Worm (Caenorhabditis elegans) whole organism, L2 larva: ENCODE data around the gene C40H1.7.

Source experiments
- F13H6.1 ChIP-seq: sonication (generic microtip); optimal IDR thresholded peaks from 2 replicates; lab custom pipeline; 2016; ENCODE audit warnings: missing genetic modification characterization, missing compliant biosample characterization
- R02D3.7 ChIP-seq: fragments of 150-350 bp; optimal IDR thresholded peaks from 2 replicates; lab custom pipeline; 2014; ENCODE audit warnings: missing biosample characterization, missing genetic modification characterization
- ZK546.5 ChIP-seq: sonication (generic microtip); optimal IDR thresholded peaks from 2 replicates; lab custom pipeline; 2017; ENCODE audit warnings: missing biosample characterization, missing genetic modification characterization
- alr-1 ChIP-seq: fragments of 150-350 bp; optimal IDR thresholded peaks from 2 replicates; lab custom pipeline; 2014; ENCODE audit warnings: missing biosample characterization, missing genetic modification characterization
- aly-2 ChIP-seq: fragments of 150-350 bp; optimal IDR thresholded peaks from 2 replicates; lab custom pipeline; 2014; ENCODE audit warnings: missing biosample characterization, missing genetic modification characterization
- blmp-1 ChIP-seq: sonication (generic microtip); optimal IDR thresholded peaks from 2 replicates; lab custom pipeline; 2017; ENCODE audit warnings: missing genetic modification characterization, mild to moderate bottlenecking, missing compliant biosample characterization, antibody characterized with exemption, moderate library complexity; ENCODE audit not compliant: insufficient read depth
- ceh-16 ChIP-seq: fragments of 150-350 bp; optimal IDR thresholded peaks from 2 replicates; lab custom pipeline; 2014; ENCODE audit warnings: missing biosample characterization, missing genetic modification characterization
- ceh-82 ChIP-seq: fragments of 150-350 bp; optimal IDR thresholded peaks from 2 replicates; lab custom pipeline; 2014; ENCODE audit warnings: missing biosample characterization, missing genetic modification characterization
- crh-2 ChIP-seq: sonication (generic microtip); optimal IDR thresholded peaks from 2 replicates; lab custom pipeline; 2017; ENCODE audit warnings: missing biosample characterization, missing genetic modification characterization
- dmd-4 ChIP-seq: sonication (generic microtip); optimal IDR thresholded peaks from 2 replicates; lab custom pipeline; 2017; ENCODE audit warnings: missing biosample characterization, missing genetic modification characterization
- egl-27 ChIP-seq: sonication (generic microtip); optimal IDR thresholded peaks from 3 replicates; lab custom pipeline; 2017; ENCODE audit warnings: missing biosample characterization, missing genetic modification reagents, missing genetic modification characterization
- elt-1 ChIP-seq: fragments of 150-350 bp; optimal IDR thresholded peaks from 2 replicates; lab custom pipeline; 2014; ENCODE audit warnings: missing biosample characterization, missing genetic modification characterization
- elt-3 ChIP-seq: sonication (generic microtip); optimal IDR thresholded peaks from 2 replicates; lab custom pipeline; 2017; ENCODE audit warnings: missing biosample characterization, missing genetic modification characterization
- fos-1 ChIP-seq: fragments of 150-350 bp; optimal IDR thresholded peaks from 2 replicates; lab custom pipeline; 2014; ENCODE audit warnings: missing biosample characterization, missing genetic modification characterization
- gmeb-1 ChIP-seq: fragments of 150-350 bp; optimal IDR thresholded peaks from 2 replicates; lab custom pipeline; 2014; ENCODE audit warnings: missing biosample characterization, missing genetic modification characterization
- lsy-2 ChIP-seq, 2 experiments: fragments of 150-350 bp in 1 of 2; sonication (generic microtip) in 1 of 2; optimal IDR thresholded peaks; 2 replicates each; lab custom pipeline; 2014 to 2017; ENCODE audit warnings: missing biosample characterization in 2 of 2, missing genetic modification characterization in 2 of 2
- mab-5 ChIP-seq: fragments of 150-350 bp; optimal IDR thresholded peaks from 2 replicates; lab custom pipeline; 2014; ENCODE audit warnings: missing biosample characterization, missing genetic modification characterization
- mbf-1 ChIP-seq: sonication (generic microtip); optimal IDR thresholded peaks from 2 replicates; lab custom pipeline; 2017; ENCODE audit warnings: missing biosample characterization, missing genetic modification characterization
- nhr-10 ChIP-seq: sonication (generic microtip); optimal IDR thresholded peaks from 2 replicates; lab custom pipeline; 2017; ENCODE audit warnings: missing biosample characterization, missing genetic modification characterization
- nhr-11 ChIP-seq: fragments of 150-350 bp; optimal IDR thresholded peaks from 2 replicates; lab custom pipeline; 2014; ENCODE audit warnings: missing biosample characterization, missing genetic modification characterization
- nhr-12 ChIP-seq: fragments of 150-350 bp; optimal IDR thresholded peaks from 2 replicates; lab custom pipeline; 2014; ENCODE audit warnings: missing biosample characterization, missing genetic modification characterization
- nhr-129 ChIP-seq: fragments of 150-350 bp; optimal IDR thresholded peaks from 2 replicates; lab custom pipeline; 2014; ENCODE audit warnings: missing biosample characterization, missing genetic modification characterization
- nhr-21 ChIP-seq: fragments of 150-350 bp; optimal IDR thresholded peaks from 2 replicates; lab custom pipeline; 2014; ENCODE audit warnings: missing biosample characterization, missing genetic modification characterization
- nhr-25 ChIP-seq: fragments of 150-350 bp; sonication (generic microtip); optimal IDR thresholded peaks from 3 replicates; lab custom pipeline; 2014; ENCODE audit warnings: missing biosample characterization, missing genetic modification characterization
- nhr-6 ChIP-seq: fragments of 150-350 bp; optimal IDR thresholded peaks from 2 replicates; lab custom pipeline; 2014; ENCODE audit warnings: missing biosample characterization, missing genetic modification characterization
- nhr-77 ChIP-seq: fragments of 150-350 bp; optimal IDR thresholded peaks from 2 replicates; lab custom pipeline; 2014; ENCODE audit warnings: missing biosample characterization, missing genetic modification characterization
- peb-1 ChIP-seq: fragments of 150-350 bp; optimal IDR thresholded peaks from 2 replicates; lab custom pipeline; 2014; ENCODE audit warnings: missing biosample characterization, missing genetic modification characterization
- sem-4 ChIP-seq: fragments of 150-350 bp; optimal IDR thresholded peaks from 2 replicates; lab custom pipeline; 2014; ENCODE audit warnings: missing biosample characterization, missing genetic modification reagents, missing genetic modification characterization
- skn-1 ChIP-seq: sonication (generic microtip); optimal IDR thresholded peaks from 2 replicates; lab custom pipeline; 2017; ENCODE audit warnings: missing biosample characterization, missing genetic modification characterization
- sma-3 ChIP-seq: sonication (generic microtip); optimal IDR thresholded peaks from 2 replicates; lab custom pipeline; 2016; ENCODE audit warnings: missing genetic modification reagents, missing genetic modification characterization, missing compliant biosample characterization
- sma-9 ChIP-seq, 2 experiments: fragments of 150-350 bp in 1 of 2; sonication (generic microtip) in 1 of 2; optimal IDR thresholded peaks; 2 replicates each; lab custom pipeline; 2014 to 2016; ENCODE audit warnings: missing genetic modification characterization in 2 of 2, mild to moderate bottlenecking in 1 of 2, missing biosample characterization in 1 of 2, missing compliant biosample characterization in 1 of 2, missing genetic modification reagents in 1 of 2, moderate library complexity in 1 of 2
- snpc-4 ChIP-seq: fragments of 150-350 bp; optimal IDR thresholded peaks from 2 replicates; lab custom pipeline; 2014; ENCODE audit warnings: missing biosample characterization, missing genetic modification characterization
- zag-1 ChIP-seq: fragments of 150-350 bp; optimal IDR thresholded peaks from 2 replicates; lab custom pipeline; 2014; ENCODE audit warnings: missing biosample characterization, missing genetic modification characterization
- ztf-11 ChIP-seq: sonication (generic microtip); optimal IDR thresholded peaks from 2 replicates; lab custom pipeline; 2017; ENCODE audit warnings: missing biosample characterization, missing genetic modification characterization
- ztf-4 ChIP-seq: fragments of 150-350 bp; optimal IDR thresholded peaks from 2 replicates; lab custom pipeline; 2014; ENCODE audit warnings: missing biosample characterization, missing genetic modification characterization

The C40H1.7 gene

DNA sequence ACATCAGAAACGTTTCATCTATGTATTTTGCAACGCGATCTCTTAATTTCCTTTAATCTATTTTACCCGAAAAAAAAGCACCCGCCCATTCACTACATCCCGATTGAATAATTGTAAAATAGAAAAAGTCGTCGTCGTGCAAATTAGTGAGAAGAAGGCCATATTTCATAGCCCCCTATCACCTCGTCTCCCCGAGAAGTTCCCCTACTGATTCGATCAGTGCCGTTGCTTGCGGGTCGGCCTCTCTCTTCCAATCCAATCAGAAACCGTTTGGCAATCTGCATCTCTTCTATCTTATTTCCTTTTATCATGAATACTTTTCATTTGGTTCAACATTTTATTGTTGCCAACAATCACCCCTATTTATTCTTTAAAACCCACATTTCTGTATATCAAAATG is 25.7 kb upstream of the C40H1.7 start:
- TF ChIP-seq nhr-21 (no peak), nhr-77 (no peak)

- TF ChIP-seq nhr-10 (tag; lab: Kevin White, UChicago) (no peak), alr-1 (tag; lab: Kevin White, UChicago) (no peak), sem-4 (tag; lab: Kevin White, UChicago) (no peak), blmp-1 (tag; lab: Kevin White, UChicago) (no peak), R02D3.7 (tag; lab: Kevin White, UChicago) (no peak), mbf-1 (tag; lab: Kevin White, UChicago) (no peak), elt-3 (no peak), zag-1 (tag; lab: Kevin White, UChicago) (no peak), nhr-11 (tag; lab: Kevin White, UChicago) (no peak), mab-5 (tag; lab: Kevin White, UChicago) (no peak), ZK546.5 (tag; lab: Kevin White, UChicago) (no peak), egl-27 (tag; lab: Kevin White, UChicago) (no peak)
- TF ChIP-seq, all 48 proteins: peak for 0
These were observed 24.9 kb upstream of the C40H1.7 start, which contains the start of gene K01B6.3 for ce11 chrIII:9299919-9300318. TSS of gene K01B6.3 (plus strand) at chrIII:9300219.

ce11 chrIII:9300670-9301069 is 24.2 kb upstream of the C40H1.7 start:
- TF ChIP-seq blmp-1 (tag; lab: Kevin White, UChicago) = peak; percentile 85
- no peak for TF ChIP-seq elt-3
- peak; percentile 32 for TF ChIP-seq nhr-25 (tag; lab: Kevin White, UChicago)

DNA sequence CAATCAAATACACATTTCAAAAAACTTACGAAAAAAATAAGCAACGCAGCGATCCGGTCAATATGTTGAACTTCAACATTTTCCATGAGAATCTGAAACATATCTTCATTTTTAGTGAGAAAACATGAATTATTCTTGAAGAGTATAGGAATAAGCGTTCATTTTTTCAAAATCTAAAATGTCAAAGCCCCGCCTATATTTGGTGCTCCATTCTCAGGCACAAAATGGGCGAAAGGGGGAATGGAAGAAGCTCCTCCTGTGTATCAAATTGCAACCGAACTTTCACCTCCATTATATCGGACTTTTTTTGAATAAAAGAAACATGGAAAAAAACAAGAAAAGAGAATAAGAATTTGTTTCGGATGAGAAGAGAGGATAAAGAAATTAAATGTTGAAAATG is 18.2 kb upstream of the C40H1.7 start, which contains the start of gene srx-45:
srx-45 (minus strand) TSS at position 101 of the 400 bp plus-strand sequence.
- no peak for TF ChIP-seq nhr-6 (tag; lab: Kevin White, UChicago)

DNA sequence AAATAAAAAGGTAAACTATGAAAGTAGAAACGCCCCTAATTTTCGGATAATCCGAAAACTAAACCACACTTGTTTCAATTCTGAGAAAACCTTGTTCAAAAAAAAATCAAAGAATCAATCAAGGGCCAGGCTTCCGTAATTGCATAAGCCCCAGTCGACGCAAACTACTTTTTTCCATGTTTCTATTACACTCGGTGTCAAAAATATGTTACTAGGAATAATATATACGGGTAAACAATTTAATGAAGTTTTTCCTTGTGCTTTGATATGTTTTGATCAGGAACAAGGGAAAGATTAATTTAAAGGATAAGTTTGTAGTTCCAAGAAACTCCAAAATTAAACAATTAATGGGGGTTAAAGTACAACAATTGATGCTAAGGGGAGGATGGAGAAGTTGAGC is 15.0 kb upstream of the C40H1.7 start:
- no peak for TF ChIP-seq crh-2
- peak; percentile 50 for TF ChIP-seq nhr-21
- no peak for TF ChIP-seq sma-3 (GFP tag; lab: Kevin White, UChicago)
- TF ChIP-seq dmd-4 (tag; lab: Kevin White, UChicago) = peak; percentile 51
- no peak for TF ChIP-seq elt-1 (tag; lab: Kevin White, UChicago)
- TF ChIP-seq lsy-2 (tag; optimal IDR thresholded peaks at IDR 0.05; lab: Kevin White, UChicago) = peak in 1 of 2 experiments; percentile 1

ce11 chrIII:9314476-9314875 is 10.3 kb upstream of the C40H1.7 start, which contains the start of gene C40H1.8:
TSS of gene C40H1.8 (plus strand) at chrIII:9314717.
- no peak for TF ChIP-seq skn-1 (tag; lab: Kevin White, UChicago)
- peak; percentile 34 for TF ChIP-seq fos-1

- TF ChIP-seq ceh-16 (tag; lab: Kevin White, UChicago) = no peak
- no peak for TF ChIP-seq ztf-11
- TF ChIP-seq F13H6.1 (tag; lab: Kevin White, UChicago) = no peak
- TF ChIP-seq nhr-129 (tag; lab: Kevin White, UChicago) = no peak
- no peak for TF ChIP-seq ceh-82
- no peak for TF ChIP-seq ztf-4 (tag; lab: Kevin White, UChicago)
- TF ChIP-seq nhr-10 (tag; lab: Kevin White, UChicago) = no peak
- TF ChIP-seq nhr-12 (tag; lab: Kevin White, UChicago) = no peak
- no peak for TF ChIP-seq nhr-77
- no peak for TF ChIP-seq aly-2 (tag; lab: Kevin White, UChicago)
- TF ChIP-seq, all 48 proteins: peak for 0
These were observed 9.6 kb upstream of the C40H1.7 start for ce11 chrIII:9315180-9315579.

DNA sequence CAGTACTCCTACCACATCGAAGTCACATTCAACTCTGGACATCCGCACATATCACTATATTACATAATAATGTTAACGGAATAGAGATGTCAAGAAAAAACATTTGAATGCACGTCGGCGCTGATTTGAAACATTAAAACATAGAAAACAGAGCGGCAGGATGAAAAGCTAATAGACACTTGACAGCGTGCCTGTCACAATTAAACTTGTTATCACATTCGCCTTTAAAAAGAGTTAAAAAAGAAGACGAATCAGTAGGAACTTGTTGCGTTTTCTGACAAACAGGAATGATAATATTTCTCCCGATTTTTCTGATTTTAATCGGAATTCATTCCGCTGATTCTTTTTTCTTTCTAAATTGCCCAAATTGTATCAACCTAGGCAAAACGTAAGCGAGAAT is 7.2 kb upstream of the C40H1.7 start:
- TF ChIP-seq nhr-11 (tag; lab: Kevin White, UChicago) = no peak
- TF ChIP-seq egl-27 (tag; lab: Kevin White, UChicago) = no peak
- no peak for TF ChIP-seq nhr-12 (tag; lab: Kevin White, UChicago)
- TF ChIP-seq ZK546.5 (tag; lab: Kevin White, UChicago) = no peak
- TF ChIP-seq peb-1 (tag; lab: Kevin White, UChicago) = no peak
- TF ChIP-seq snpc-4 (tag; lab: Kevin White, UChicago) = no peak
- no peak for TF ChIP-seq ceh-82
- no peak for TF ChIP-seq skn-1 (tag; lab: Kevin White, UChicago)
- TF ChIP-seq aly-2 (tag; lab: Kevin White, UChicago) = no peak
- TF ChIP-seq sem-4 (tag; lab: Kevin White, UChicago) = no peak
- TF ChIP-seq alr-1 (tag; lab: Kevin White, UChicago) = no peak
- no peak for TF ChIP-seq sma-9 (GFP tag; optimal IDR thresholded peaks at IDR 0.05; lab: Kevin White, UChicago)
- no peak for TF ChIP-seq sma-9 (tag; optimal IDR thresholded peaks at IDR 0.05; lab: Kevin White, UChicago)
- TF ChIP-seq mab-5 (tag; lab: Kevin White, UChicago) = no peak
- TF ChIP-seq zag-1 (tag; lab: Kevin White, UChicago) = no peak
- TF ChIP-seq gmeb-1 (tag; lab: Kevin White, UChicago) = no peak
- TF ChIP-seq nhr-6 (tag; lab: Kevin White, UChicago) = no peak
- no peak for TF ChIP-seq mbf-1 (tag; lab: Kevin White, UChicago)
- TF ChIP-seq elt-3 = no peak
- no peak for TF ChIP-seq ceh-16 (tag; lab: Kevin White, UChicago)
